Worm (Caenorhabditis elegans) whole organism, young adult: ENCODE measurements around the gene Y32H12A.1.

Experiments used
- D2030.7 ChIP-seq: fragments of 200-800 bp; sonication (Bioruptor generic); IDR thresholded peaks from 2 replicates; pipeline ENCODE4 v1.3.6; 2022; ENCODE audit warnings: missing genetic modification reagents, missing genetic modification characterization, missing compliant biosample characterization
- F33H1.4 ChIP-seq: fragments of 200-800 bp; sonication (Bioruptor generic); IDR thresholded peaks from 2 replicates; pipeline ENCODE4 v1.3.6; 2022; ENCODE audit warnings: missing genetic modification reagents, missing genetic modification characterization, missing compliant biosample characterization
- F37B4.10 ChIP-seq: fragments of 200-800 bp; sonication (Bioruptor generic); IDR thresholded peaks from 2 replicates; pipeline ENCODE4 v1.3.6; 2022; ENCODE audit warnings: missing genetic modification characterization, missing compliant biosample characterization
- F57A8.1 ChIP-seq: fragments of 200-800 bp; sonication (Bioruptor generic); optimal IDR thresholded peaks from 2 replicates; lab custom pipeline; 2018; ENCODE audit warnings: mild to moderate bottlenecking, missing genetic modification characterization, moderate library complexity, missing compliant biosample characterization
- T26A5.8 ChIP-seq: sonication (generic microtip); optimal IDR thresholded peaks from 2 replicates; lab custom pipeline; 2016; ENCODE audit warnings: missing genetic modification characterization, missing compliant biosample characterization
- Y53F4B.3 ChIP-seq: fragments of 200-800 bp; sonication (Bioruptor generic); IDR thresholded peaks from 2 replicates; pipeline ENCODE4 v1.3.6; 2022; ENCODE audit warnings: missing genetic modification reagents, missing genetic modification characterization, missing compliant biosample characterization
- Y79H2A.3 ChIP-seq: fragments of 200-800 bp; sonication (Bioruptor generic); conservative IDR thresholded peaks from 2 replicates; pipeline ENCODE4 v1.3.6; 2022; ENCODE audit warnings: missing genetic modification reagents, missing genetic modification characterization, missing compliant biosample characterization
- cebp-2 ChIP-seq: fragments of 200-800 bp; sonication (Bioruptor generic); IDR thresholded peaks from 2 replicates; pipeline ENCODE4 v1.3.6; 2022; ENCODE audit warnings: missing genetic modification characterization, missing compliant biosample characterization
- egrh-3 ChIP-seq: fragments of 200-800 bp; sonication (Bioruptor generic); IDR thresholded peaks from 2 replicates; pipeline ENCODE4 v1.3.6; 2022; ENCODE audit warnings: missing genetic modification reagents, missing genetic modification characterization, missing compliant biosample characterization
- him-1 ChIP-seq: sonication (generic microtip); optimal IDR thresholded peaks from 2 replicates; lab custom pipeline; 2016; ENCODE audit warnings: missing genotype, missing genetic modification reagents, missing genetic modification characterization, missing compliant biosample characterization
- hsf-1 ChIP-seq: fragments of 200-800 bp; sonication (Bioruptor generic); IDR thresholded peaks from 2 replicates; pipeline ENCODE4 v1.3.6; 2022; ENCODE audit warnings: missing genetic modification reagents, missing genetic modification characterization, missing compliant biosample characterization
- madf-10 ChIP-seq: sonication (generic microtip); optimal IDR thresholded peaks from 2 replicates; lab custom pipeline; 2016; ENCODE audit warnings: mild to moderate bottlenecking, missing genetic modification characterization, missing compliant biosample characterization
- mel-28 ChIP-seq: sonication (generic microtip); optimal IDR thresholded peaks from 2 replicates; lab custom pipeline; 2016; ENCODE audit warnings: borderline replicate concordance, mild to moderate bottlenecking, missing genetic modification characterization, missing compliant biosample characterization
- pha-4 ChIP-seq: fragments of 150-350 bp; sonication (generic microtip); optimal IDR thresholded peaks from 2 replicates; lab custom pipeline; 2014; ENCODE audit warnings: missing biosample characterization, missing genetic modification reagents, missing genetic modification characterization
- repo-1 ChIP-seq: sonication (generic microtip); optimal IDR thresholded peaks from 2 replicates; lab custom pipeline; 2017; ENCODE audit warnings: mild to moderate bottlenecking, missing genetic modification characterization, missing compliant biosample characterization
- rpc-1 ChIP-seq, 2 experiments: fragments of 150-350 bp in 1 of 2; sonication (generic microtip) in 1 of 2; optimal IDR thresholded peaks; 2 replicates each; lab custom pipeline; 2014 to 2018; ENCODE audit warnings: missing biosample characterization in 1 of 2, missing genetic modification characterization in 1 of 2, missing genetic modification reagents in 1 of 2, missing genotype in 1 of 2
- snpc-4 ChIP-seq, 5 experiments: fragments of 150-350 bp in 1 of 5; sonication (generic microtip) in 4 of 5; optimal IDR thresholded peaks; 2 replicates each; lab custom pipeline; 2014 to 2018; ENCODE audit warnings: missing genetic modification characterization in 5 of 5, missing biosample characterization in 3 of 5, antibody characterized with exemption in 2 of 5, mild to moderate bottlenecking in 2 of 5, missing compliant biosample characterization in 2 of 5, missing genotype in 2 of 5, moderate library complexity in 2 of 5, missing genetic modification reagents in 1 of 5
- zfh-2 ChIP-seq: fragments of 200-800 bp; sonication (Bioruptor generic); conservative IDR thresholded peaks from 2 replicates; pipeline ENCODE4 v1.3.6; 2022; ENCODE audit warnings: missing genetic modification reagents, missing genetic modification characterization, missing compliant biosample characterization
- ztf-28 ChIP-seq: fragments of 200-800 bp; sonication (Bioruptor generic); IDR thresholded peaks from 2 replicates; pipeline ENCODE4 v1.3.6; 2022; ENCODE audit warnings: missing genetic modification reagents, missing genetic modification characterization, missing compliant biosample characterization

Y32H12A.1 gene

ce11 chrIII:5406314-5406713 lies 44.3 kb downstream of the Y32H12A.1 start (continued):
- peak; percentile 52 for TF ChIP-seq D2030.7 (GFP tag; lab: Robert Waterston, UW)
- TF ChIP-seq, all 124 proteins: peak for 15

DNA sequence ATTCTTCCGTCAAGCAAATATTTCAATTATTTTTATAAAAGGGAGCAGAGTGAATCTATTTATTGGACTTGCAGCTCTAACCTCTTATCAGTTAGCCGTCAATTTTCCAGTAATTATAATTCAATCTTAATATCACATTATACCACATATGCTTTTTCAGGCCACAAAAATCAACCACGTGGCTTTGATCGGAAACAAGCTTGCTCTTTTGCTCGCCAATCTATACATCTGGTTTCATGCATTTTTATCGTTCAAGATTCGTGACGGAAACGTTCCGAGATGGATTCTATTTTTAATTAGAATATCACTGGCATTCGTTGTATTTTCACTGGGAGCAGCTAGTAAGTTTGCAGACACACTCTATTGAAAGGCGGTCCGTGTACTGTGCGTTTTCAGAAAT lies 45.1 kb downstream of the Y32H12A.1 start:
- no peak for TF ChIP-seq Y53F4B.3 (GFP tag; lab: Robert Waterston, UW)
- no peak for TF ChIP-seq T26A5.8 (tag; lab: Kevin White, UChicago)
- no peak for TF ChIP-seq him-1
- TF ChIP-seq rpc-1 (optimal IDR thresholded peaks at IDR 0.05; lab: Kevin White, UChicago) = no peak
- TF ChIP-seq rpc-1 (tag; optimal IDR thresholded peaks at IDR 0.05; lab: Kevin White, UChicago) = no peak
- TF ChIP-seq Y79H2A.3 = no peak
- no peak for TF ChIP-seq cebp-2
- no peak for TF ChIP-seq snpc-4 (GFP tag; optimal IDR thresholded peaks at IDR 0.05; lab: Kevin White, UChicago)
- TF ChIP-seq snpc-4 (tag; optimal IDR thresholded peaks at IDR 0.05; lab: Kevin White, UChicago) = no peak
- TF ChIP-seq hsf-1 = no peak
- no peak for TF ChIP-seq mel-28 (tag; lab: Kevin White, UChicago)
- TF ChIP-seq repo-1 (tag; lab: Kevin White, UChicago) = no peak
- TF ChIP-seq ztf-28 = no peak
- TF ChIP-seq pha-4 (tag; lab: Kevin White, UChicago) = no peak
- TF ChIP-seq madf-10 = no peak

- TF ChIP-seq F57A8.1 (GFP tag; lab: Kevin White, UChicago) = no peak
- no peak for TF ChIP-seq F37B4.10 (GFP tag; lab: Robert Waterston, UW)
These were observed 45.6 kb downstream of the Y32H12A.1 start, which contains the start of gene W03A5.1 for ce11 chrIII:5407588-5407987. TSS of gene W03A5.1 (plus strand) at chrIII:5407888.

DNA sequence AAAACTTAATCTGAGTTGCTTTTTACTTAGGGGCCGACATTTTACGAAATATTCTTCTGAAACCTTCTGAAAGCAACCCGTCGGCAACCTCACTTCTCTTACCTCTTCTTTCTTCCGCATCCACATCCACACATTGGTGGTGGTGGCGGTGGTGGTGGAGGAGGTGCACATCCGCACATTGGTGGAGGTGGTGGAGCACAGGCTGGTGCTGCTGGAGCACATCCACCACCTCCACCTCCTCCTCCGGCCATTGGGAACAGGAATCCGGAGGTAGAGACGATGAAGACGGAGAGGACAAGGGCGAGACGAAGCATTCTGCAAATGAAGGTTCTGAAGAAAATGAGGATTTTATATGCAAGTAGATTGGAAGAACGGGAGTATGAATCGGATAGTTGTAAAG lies 51.7 kb downstream of the Y32H12A.1 start, which contains the start of gene grl-22:
Gene grl-22 (minus strand): TSS at position 332 of the 400 bp plus-strand sequence.
- TF ChIP-seq F33H1.4 (GFP tag; lab: Robert Waterston, UW) (no peak), egrh-3 (GFP tag; lab: Robert Waterston, UW) (peak; percentile 64; the same call in 1 of the 2 replicates), zfh-2 (GFP tag; lab: Robert Waterston, UW) (peak; percentile 86)
